Worm (Caenorhabditis elegans) whole organism, early embryonic: ENCODE data around the gene fbxb-92.

Source experiments
- ama-1 ChIP-seq: fragments of 150-350 bp; optimal IDR thresholded peaks from 2 replicates; lab custom pipeline; 2014
- ceh-13 ChIP-seq: fragments of 200-800 bp; sonication (Bioruptor generic); optimal IDR thresholded peaks from 2 replicates; lab custom pipeline; 2018; ENCODE audit warnings: mild to moderate bottlenecking, missing genetic modification characterization, missing compliant biosample characterization

- TF ChIP-seq ceh-13 (no peak), ama-1 (lab: Kevin White, UChicago) (no peak)
Observed at ce11 chrII:3795323-3795722, 48.0 kb upstream of the fbxb-92 start, which contains the start of gene Y8A9A.2.
